Worm (Caenorhabditis elegans): Measurements from ENCODE around the gene ptp-5.1.

ptp-5.1 gene

ce11 chrIV:5173032-5173431, 6.9 kb downstream of the ptp-5.1 start, which contains the start of gene lam-1:
TSS of gene lam-1 (plus strand) at chrIV:5173332.
- TF ChIP-seq unc-62 (GFP tag; optimal IDR thresholded peaks at IDR 0.05), result no peak

- no peak for TF ChIP-seq unc-62 (GFP tag; optimal IDR thresholded peaks at IDR 0.05)
These were observed 17.6 kb downstream of the ptp-5.1 start, which contains the start of gene W03F8.4 for ce11 chrIV:5183755-5184166. TSS of gene W03F8.4 (plus strand) at chrIV:5184123.

- no peak for TF ChIP-seq unc-62 (GFP tag; optimal IDR thresholded peaks at IDR 0.05)
These were observed 20.5 kb downstream of the ptp-5.1 start, which contains the start of the genes W03F8.6 and mtrf-1L for ce11 chrIV:5186480-5187205. TSS of gene W03F8.6 (minus strand) at chrIV:5186580. TSS of gene mtrf-1L (plus strand) at chrIV:5187155.

- TF ChIP-seq unc-62 (GFP tag; optimal IDR thresholded peaks at IDR 0.05), result no peak
These were observed 21.9 kb downstream of the ptp-5.1 start for ce11 chrIV:5188051-5188450.

- TF ChIP-seq unc-62 (GFP tag; optimal IDR thresholded peaks at IDR 0.05), result no peak
These were observed 29.4 kb downstream of the ptp-5.1 start, which contains the start of gene gpa-18 for ce11 chrIV:5195531-5195930. TSS of gene gpa-18 (minus strand) at chrIV:5195631.

- no peak for TF ChIP-seq unc-62 (GFP tag; optimal IDR thresholded peaks at IDR 0.05)
These were observed 34.7 kb downstream of the ptp-5.1 start for ce11 chrIV:5200813-5201212.

ce11 chrIV:5202575-5202974, 36.4 kb downstream of the ptp-5.1 start:
- TF ChIP-seq unc-62 (GFP tag; optimal IDR thresholded peaks at IDR 0.05), result no peak

ce11 chrIV:5204573-5204972, 38.4 kb downstream of the ptp-5.1 start, which contains the start of gene tni-4:
TSS of gene tni-4 (plus strand) at chrIV:5204591.
- no peak for TF ChIP-seq unc-62 (GFP tag; optimal IDR thresholded peaks at IDR 0.05)

- no peak for TF ChIP-seq unc-62 (GFP tag; optimal IDR thresholded peaks at IDR 0.05)
These were observed 40.6 kb downstream of the ptp-5.1 start for ce11 chrIV:5206716-5207115.

ce11 chrIV:5209390-5209789, 43.3 kb downstream of the ptp-5.1 start, which contains the start of the genes Y59E9AL.36 and nbet-1:
TSS of gene Y59E9AL.36 (minus strand) at chrIV:5209481.
TSS of gene nbet-1 (plus strand) at chrIV:5209501.
- TF ChIP-seq unc-62 (GFP tag; optimal IDR thresholded peaks at IDR 0.05), result no peak

- no peak for TF ChIP-seq unc-62 (GFP tag; optimal IDR thresholded peaks at IDR 0.05)
These were observed 44.5 kb downstream of the ptp-5.1 start for ce11 chrIV:5210606-5211005.

ce11 chrIV:5215092-5215491, 49.0 kb downstream of the ptp-5.1 start, which contains the start of gene Y59E9AL.4:
TSS of gene Y59E9AL.4 (minus strand) at chrIV:5215192.
- no peak for TF ChIP-seq unc-62 (GFP tag; optimal IDR thresholded peaks at IDR 0.05)

ce11 chrIV:5216349-5216748, 50.2 kb downstream of the ptp-5.1 start:
- TF ChIP-seq unc-62 (GFP tag; optimal IDR thresholded peaks at IDR 0.05), result no peak
